Worm (Caenorhabditis elegans) whole organism, dauer: ENCODE results near the gene nlp-17.

Experiments
- unc-62 ChIP-seq: sonication (generic microtip); optimal IDR thresholded peaks from 2 replicates; lab custom pipeline; 2017; ENCODE audit warnings: missing biosample characterization, missing genetic modification reagents, missing genetic modification characterization

nlp-17 gene

DNA sequence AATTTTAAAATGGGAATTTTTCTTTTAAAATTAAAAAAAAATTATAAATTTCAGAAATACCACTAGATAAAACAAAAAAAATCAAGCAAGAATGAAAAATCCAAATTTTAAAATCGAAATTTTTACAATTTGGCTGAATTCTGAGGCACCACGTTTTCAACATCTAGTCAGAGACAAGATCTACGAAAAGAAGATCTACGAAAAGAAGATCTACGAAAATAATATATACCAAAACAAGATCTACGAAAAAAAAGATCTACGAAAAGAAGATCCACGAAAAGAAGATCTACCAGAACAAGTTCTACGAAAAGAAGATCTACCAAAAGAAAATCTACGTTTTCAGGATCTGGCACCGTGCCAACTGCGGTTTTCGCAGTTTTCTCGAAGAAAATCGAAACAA is 18.5 kb downstream of the nlp-17 start:
- TF ChIP-seq unc-62 (GFP tag; lab: Kevin White, UChicago): no peak

DNA sequence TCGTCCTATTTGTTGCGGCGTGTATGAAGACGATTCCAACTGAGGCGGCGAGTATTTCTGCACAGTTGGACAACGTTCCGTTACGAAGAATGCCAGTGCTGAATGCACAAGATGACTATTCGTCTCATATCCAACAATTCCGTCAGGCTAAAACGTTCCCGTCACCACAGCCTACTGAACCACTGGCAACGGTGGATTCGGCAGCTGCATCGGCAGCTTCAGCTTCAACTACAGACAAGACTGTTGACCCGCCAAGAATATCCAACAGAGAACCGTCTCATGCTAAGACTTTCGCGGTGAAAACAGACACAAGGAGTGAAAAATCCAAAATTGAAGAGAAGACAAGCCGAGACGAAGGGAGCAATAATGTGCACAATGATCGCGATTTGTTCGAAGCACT is 22.0 kb downstream of the nlp-17 start:
- TF ChIP-seq unc-62 (GFP tag; lab: Kevin White, UChicago): no peak

DNA sequence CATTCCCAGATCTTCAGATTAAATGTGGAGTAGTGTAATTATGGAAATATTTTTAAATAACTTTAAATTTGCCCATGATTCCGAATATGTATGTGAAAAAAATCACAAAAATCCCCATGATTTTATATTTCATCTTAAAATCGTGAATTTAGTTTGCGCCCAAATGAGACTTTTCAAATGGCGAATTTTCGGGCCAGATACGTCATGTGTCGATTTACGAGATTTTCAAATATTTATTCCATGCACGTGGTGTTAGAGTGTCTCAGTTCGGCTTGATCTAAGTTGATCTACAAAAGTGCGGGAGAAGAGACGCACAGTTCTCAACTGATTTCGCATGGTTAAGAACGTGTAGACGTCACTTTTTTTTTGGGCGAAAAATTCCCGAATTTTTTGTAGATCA is 23.1 kb downstream of the nlp-17 start, which contains the start of gene Y38H8A.1:
Gene Y38H8A.1 (plus strand): TSS at position 301 of the 400 bp plus-strand sequence.
- TF ChIP-seq unc-62 (GFP tag; lab: Kevin White, UChicago): no peak

DNA sequence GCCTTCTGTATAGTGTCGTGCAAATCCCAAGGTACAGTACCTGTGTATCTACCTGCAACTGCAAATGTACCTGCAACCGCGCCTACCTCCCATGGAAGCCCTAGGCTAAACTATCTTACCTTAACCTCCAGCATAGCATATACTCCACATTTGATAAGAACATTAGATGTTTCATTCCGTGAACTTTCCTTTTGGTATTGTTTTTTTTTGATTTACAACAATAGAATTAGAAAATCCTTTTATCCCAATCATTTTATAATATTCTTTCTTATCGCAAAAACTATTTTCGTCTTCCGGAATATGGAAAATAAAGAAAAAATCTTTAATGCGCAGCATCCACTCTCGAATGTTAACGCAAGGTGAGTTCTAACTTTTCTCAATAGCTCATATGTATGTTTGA is 31.4 kb downstream of the nlp-17 start, which contains the start of gene Y38H8A.2:
Gene Y38H8A.2 (plus strand): TSS at position 301 of the 400 bp plus-strand sequence.
- TF ChIP-seq unc-62 (GFP tag; lab: Kevin White, UChicago): no peak

DNA sequence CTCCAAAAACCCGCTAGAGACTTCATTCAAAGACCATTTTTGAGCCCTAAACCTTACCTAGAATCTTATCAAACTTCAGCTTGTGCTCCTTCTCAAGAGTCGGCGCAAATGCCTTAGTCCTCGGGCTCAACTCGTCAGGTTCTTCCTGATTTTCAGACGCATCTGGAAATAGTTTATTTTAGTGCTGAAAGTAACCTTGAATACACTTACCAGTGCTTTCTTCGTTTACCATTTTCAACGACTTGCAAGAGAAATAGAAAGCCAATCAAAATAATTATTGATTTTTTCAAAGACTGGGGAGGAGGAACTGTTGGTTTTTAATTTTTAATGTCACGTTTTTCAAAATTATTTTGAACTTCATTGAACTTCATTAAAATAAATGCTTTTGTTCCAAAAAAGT is 33.6 kb downstream of the nlp-17 start, which contains the start of the genes ttbk-8.1 and Y38H8A.4:
Gene ttbk-8.1 (plus strand): TSS at position 301 of the 400 bp plus-strand sequence.
Gene Y38H8A.4 (minus strand): TSS at position 366 of the 400 bp plus-strand sequence.
- TF ChIP-seq unc-62 (GFP tag; lab: Kevin White, UChicago): no peak

DNA sequence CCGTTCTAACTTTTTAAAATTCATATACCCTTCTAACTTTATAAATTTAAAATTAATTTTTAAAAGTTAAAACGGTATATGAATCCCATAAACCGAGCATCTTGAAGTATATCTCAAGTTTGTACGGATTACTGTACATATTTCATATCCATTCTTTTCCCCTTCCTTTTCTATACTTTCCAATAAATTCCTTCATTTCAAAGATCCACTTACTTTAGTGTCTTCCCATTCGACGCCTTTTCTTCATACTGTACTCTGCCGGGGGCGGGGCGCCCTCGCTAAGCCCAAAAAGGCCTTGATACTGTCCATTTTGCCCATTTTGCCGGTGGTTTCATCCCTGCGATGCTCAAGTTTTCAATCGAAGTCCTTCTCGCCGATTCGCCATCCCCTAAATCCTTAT is 39.8 kb downstream of the nlp-17 start, which contains the start of gene fezf-1:
Gene fezf-1 (plus strand): TSS at position 301 of the 400 bp plus-strand sequence.
- no peak for TF ChIP-seq unc-62 (GFP tag; lab: Kevin White, UChicago)

DNA sequence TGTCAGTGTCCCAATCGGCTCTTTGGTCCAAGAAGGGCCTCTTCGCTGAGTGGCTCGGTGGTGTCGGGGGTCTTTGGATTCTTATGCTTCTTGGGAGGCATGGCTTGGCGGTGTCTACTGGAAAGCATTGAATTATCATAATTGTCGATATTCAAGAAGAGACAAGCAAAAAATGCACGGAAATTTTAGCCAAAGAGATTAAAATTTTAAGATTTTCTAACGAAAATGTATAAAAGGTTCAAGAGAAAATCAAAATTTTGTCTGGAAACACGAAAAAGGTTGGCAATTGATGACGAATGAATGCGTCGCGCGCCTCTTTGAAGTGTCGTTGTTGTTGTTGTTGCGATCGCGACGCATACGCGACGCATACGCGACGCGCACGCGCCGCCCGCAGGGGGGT is 44.7 kb downstream of the nlp-17 start, which contains the start of gene Y38H8A.12:
Gene Y38H8A.12 (minus strand): TSS at position 101 of the 400 bp plus-strand sequence.
- no peak for TF ChIP-seq unc-62 (GFP tag; lab: Kevin White, UChicago)

DNA sequence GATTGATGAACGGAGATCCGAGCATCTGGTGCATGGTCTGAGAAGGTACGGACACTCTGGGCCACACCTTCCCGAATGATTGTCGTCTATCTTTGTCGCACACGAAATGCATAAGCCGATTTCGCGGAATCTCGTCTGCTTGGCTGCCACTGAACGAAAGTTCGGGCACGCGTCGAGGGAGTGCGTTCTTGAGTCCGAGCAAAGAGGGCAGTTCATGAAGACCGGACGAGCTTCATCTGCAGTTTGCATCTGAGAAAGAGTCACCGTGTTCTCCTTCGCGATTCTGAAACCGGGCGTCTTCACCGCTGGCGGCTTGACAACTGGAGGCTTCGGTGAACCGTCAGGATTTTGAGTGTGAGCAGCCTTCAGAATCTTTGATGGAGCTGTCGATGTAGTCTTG is 47.3 kb downstream of the nlp-17 start:
- TF ChIP-seq unc-62 (GFP tag; lab: Kevin White, UChicago): no peak

DNA sequence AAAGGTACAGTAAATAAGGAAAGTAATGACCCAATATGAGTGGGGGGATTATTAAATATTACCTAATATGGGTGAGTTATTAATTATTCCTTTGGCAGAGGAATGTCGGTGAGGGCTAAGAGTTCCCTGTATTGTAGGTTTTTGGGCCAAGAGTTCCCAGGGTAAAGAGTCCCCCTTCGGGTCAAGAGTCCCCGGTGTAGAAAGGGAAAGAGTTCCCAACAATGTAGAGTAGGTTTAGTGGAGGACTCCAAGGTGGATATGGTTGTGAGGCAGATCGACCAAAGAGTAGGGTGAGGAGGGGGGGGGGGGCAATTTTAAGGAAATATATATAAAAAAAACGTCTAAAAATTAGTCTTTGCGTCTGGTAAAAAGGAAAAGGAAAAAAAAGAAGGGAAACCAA is 48.7 kb downstream of the nlp-17 start:
- no peak for TF ChIP-seq unc-62 (GFP tag; lab: Kevin White, UChicago)
